Worm (Caenorhabditis elegans) whole organism, young adult: Measurements from ENCODE around the gene R10E9.3.

Experiments used
- B0019.2 ChIP-seq: fragments of 200-800 bp; sonication (Bioruptor generic); conservative IDR thresholded peaks from 2 replicates; pipeline ENCODE4 v1.3.6; 2022; ENCODE audit warnings: missing genetic modification reagents, missing genetic modification characterization, missing compliant biosample characterization
- F22D6.2 ChIP-seq: sonication (generic microtip); optimal IDR thresholded peaks from 2 replicates; lab custom pipeline; 2016; ENCODE audit warnings: mild to moderate bottlenecking, missing genetic modification characterization, missing compliant biosample characterization
- F37B4.10 ChIP-seq: fragments of 200-800 bp; sonication (Bioruptor generic); IDR thresholded peaks from 2 replicates; pipeline ENCODE4 v1.3.6; 2022; ENCODE audit warnings: missing genetic modification characterization, missing compliant biosample characterization
- F55B11.4 ChIP-seq: sonication (generic microtip); optimal IDR thresholded peaks from 2 replicates; lab custom pipeline; 2016; ENCODE audit warnings: missing compliant biosample characterization, missing genetic modification characterization, borderline replicate concordance; ENCODE audit not compliant: insufficient read depth
- T26A5.8 ChIP-seq: sonication (generic microtip); optimal IDR thresholded peaks from 2 replicates; lab custom pipeline; 2016; ENCODE audit warnings: missing genetic modification characterization, missing compliant biosample characterization
- Y95B8A.8 ChIP-seq: fragments of 200-800 bp; sonication (Bioruptor generic); IDR thresholded peaks from 2 replicates; pipeline ENCODE4 v1.3.6; 2022; ENCODE audit warnings: missing genetic modification reagents, missing genetic modification characterization, missing compliant biosample characterization
- ama-1 ChIP-seq, 3 experiments: fragments of 150-350 bp in 1 of 3; sonication (generic microtip) in 2 of 3; optimal IDR thresholded peaks; 2 replicates each; lab custom pipeline; 2014 to 2018; ENCODE audit warnings: missing biosample characterization in 2 of 3, missing genetic modification characterization in 2 of 3, missing genetic modification reagents in 2 of 3
- athp-1 ChIP-seq: sonication (generic microtip); optimal IDR thresholded peaks from 2 replicates; lab custom pipeline; 2017; ENCODE audit warnings: mild to moderate bottlenecking, missing genetic modification characterization, missing compliant biosample characterization
- attf-3 ChIP-seq: fragments of 200-800 bp; sonication (Bioruptor generic); conservative IDR thresholded peaks from 2 replicates; pipeline ENCODE4 v1.3.6; 2022; ENCODE audit warnings: missing genetic modification reagents, missing genetic modification characterization, missing compliant biosample characterization
- attf-5 ChIP-seq: fragments of 200-800 bp; sonication (Bioruptor generic); optimal IDR thresholded peaks from 2 replicates; lab custom pipeline; 2018; ENCODE audit warnings: mild to moderate bottlenecking, missing genetic modification characterization, missing compliant biosample characterization
- attf-6 ChIP-seq: fragments of 200-800 bp; sonication (Bioruptor generic); IDR thresholded peaks from 2 replicates; pipeline ENCODE4 v1.3.6; 2022; ENCODE audit warnings: missing genetic modification reagents, missing genetic modification characterization, missing compliant biosample characterization
- cebp-1 ChIP-seq, 2 experiments: fragments of 200-800 bp in 1 of 2; sonication (Bioruptor generic) in 1 of 2; sonication (generic microtip) in 1 of 2; IDR thresholded peaks in 1 of 2; optimal IDR thresholded peaks in 1 of 2; 2 replicates each; pipeline versions ENCODE4 v1.3.6 to Lab custom; 2017 to 2022; ENCODE audit warnings: missing compliant biosample characterization in 2 of 2, missing genetic modification characterization in 2 of 2, mild to moderate bottlenecking in 1 of 2, missing genetic modification reagents in 1 of 2, moderate library complexity in 1 of 2
- cebp-2 ChIP-seq: fragments of 200-800 bp; sonication (Bioruptor generic); IDR thresholded peaks from 2 replicates; pipeline ENCODE4 v1.3.6; 2022; ENCODE audit warnings: missing genetic modification characterization, missing compliant biosample characterization
- ceh-27 ChIP-seq: fragments of 200-800 bp; sonication (Bioruptor generic); optimal IDR thresholded peaks from 2 replicates; lab custom pipeline; 2018; ENCODE audit warnings: mild to moderate bottlenecking, missing genetic modification characterization, moderate library complexity, missing compliant biosample characterization
- ceh-79 ChIP-seq: sonication (generic microtip); optimal IDR thresholded peaks from 2 replicates; lab custom pipeline; 2017; ENCODE audit warnings: mild to moderate bottlenecking, missing genetic modification characterization, missing compliant biosample characterization
- chd-7 ChIP-seq: sonication (generic microtip); optimal IDR thresholded peaks from 2 replicates; lab custom pipeline; 2016; ENCODE audit warnings: mild to moderate bottlenecking, missing genetic modification characterization, moderate library complexity, missing compliant biosample characterization
- egl-44 ChIP-seq: fragments of 200-800 bp; sonication (Bioruptor generic); IDR thresholded peaks from 2 replicates; pipeline ENCODE4 v1.3.6; 2022; ENCODE audit warnings: missing genetic modification reagents, missing genetic modification characterization, missing compliant biosample characterization
- egrh-3 ChIP-seq: fragments of 200-800 bp; sonication (Bioruptor generic); IDR thresholded peaks from 2 replicates; pipeline ENCODE4 v1.3.6; 2022; ENCODE audit warnings: missing genetic modification reagents, missing genetic modification characterization, missing compliant biosample characterization
- gei-17 ChIP-seq: fragments of 200-800 bp; sonication (Bioruptor generic); optimal IDR thresholded peaks from 2 replicates; lab custom pipeline; 2018; ENCODE audit warnings: mild to moderate bottlenecking, missing genetic modification characterization, missing compliant biosample characterization
- hlh-12 ChIP-seq: sonication (generic microtip); optimal IDR thresholded peaks from 2 replicates; lab custom pipeline; 2016; ENCODE audit warnings: missing genetic modification characterization, missing compliant biosample characterization
- hmg-1.2 ChIP-seq: fragments of 200-800 bp; sonication (Bioruptor generic); IDR thresholded peaks from 2 replicates; pipeline ENCODE4 v1.3.6; 2022; ENCODE audit warnings: missing genetic modification reagents, missing genetic modification characterization, missing compliant biosample characterization
- lin-26 ChIP-seq: fragments of 200-800 bp; sonication (Bioruptor generic); IDR thresholded peaks from 2 replicates; pipeline ENCODE4 v1.3.6; 2022; ENCODE audit warnings: missing genetic modification reagents, missing genetic modification characterization, missing compliant biosample characterization
- lin-35 ChIP-seq, 3 experiments: fragments of 150-350 bp in 2 of 3; sonication (generic microtip) in 1 of 3; optimal IDR thresholded peaks; 2 replicates each; lab custom pipeline; 2014 to 2018; ENCODE audit warnings: missing biosample characterization in 3 of 3, missing genetic modification characterization in 3 of 3, missing genetic modification reagents in 3 of 3
- lsy-27 ChIP-seq: sonication (generic microtip); optimal IDR thresholded peaks from 2 replicates; lab custom pipeline; 2017; ENCODE audit warnings: missing genetic modification characterization, mild to moderate bottlenecking, missing compliant biosample characterization, antibody characterized with exemption, missing genotype, borderline replicate concordance; ENCODE audit not compliant: insufficient read depth
- madf-10 ChIP-seq: sonication (generic microtip); optimal IDR thresholded peaks from 2 replicates; lab custom pipeline; 2016; ENCODE audit warnings: mild to moderate bottlenecking, missing genetic modification characterization, missing compliant biosample characterization
- mcd-1 ChIP-seq: fragments of 200-800 bp; sonication (Bioruptor generic); IDR thresholded peaks from 2 replicates; pipeline ENCODE4 v1.3.6; 2022; ENCODE audit warnings: missing genetic modification reagents, missing genetic modification characterization, missing compliant biosample characterization
- nfyb-1 ChIP-seq: fragments of 200-800 bp; sonication (Bioruptor generic); IDR thresholded peaks from 2 replicates; pipeline ENCODE4 v1.3.6; 2022; ENCODE audit warnings: missing genetic modification reagents, missing genetic modification characterization, missing compliant biosample characterization
- repo-1 ChIP-seq: sonication (generic microtip); optimal IDR thresholded peaks from 2 replicates; lab custom pipeline; 2017; ENCODE audit warnings: mild to moderate bottlenecking, missing genetic modification characterization, missing compliant biosample characterization
- snpc-1.1 ChIP-seq: sonication (generic microtip); optimal IDR thresholded peaks from 2 replicates; lab custom pipeline; 2017; ENCODE audit warnings: missing genetic modification characterization, mild to moderate bottlenecking, missing compliant biosample characterization, antibody characterized with exemption, moderate library complexity, missing genotype, missing genetic modification reagents; ENCODE audit not compliant: insufficient read depth
- snpc-4 ChIP-seq, 5 experiments: fragments of 150-350 bp in 1 of 5; sonication (generic microtip) in 4 of 5; optimal IDR thresholded peaks; 2 replicates each; lab custom pipeline; 2014 to 2018; ENCODE audit warnings: missing genetic modification characterization in 5 of 5, missing biosample characterization in 3 of 5, antibody characterized with exemption in 2 of 5, mild to moderate bottlenecking in 2 of 5, missing compliant biosample characterization in 2 of 5, missing genotype in 2 of 5, moderate library complexity in 2 of 5, missing genetic modification reagents in 1 of 5
- somi-1 ChIP-seq: fragments of 200-800 bp; sonication (Bioruptor generic); optimal IDR thresholded peaks from 2 replicates; lab custom pipeline; 2018; ENCODE audit warnings: mild to moderate bottlenecking, missing genetic modification characterization, missing compliant biosample characterization
- ztf-28 ChIP-seq: fragments of 200-800 bp; sonication (Bioruptor generic); IDR thresholded peaks from 2 replicates; pipeline ENCODE4 v1.3.6; 2022; ENCODE audit warnings: missing genetic modification reagents, missing genetic modification characterization, missing compliant biosample characterization
- ztf-6 ChIP-seq: fragments of 200-800 bp; sonication (Bioruptor generic); IDR thresholded peaks from 2 replicates; pipeline ENCODE4 v1.3.6; 2022; ENCODE audit warnings: missing genetic modification reagents, missing genetic modification characterization, missing compliant biosample characterization

R10E9.3 gene

ce11 chrIII:3955674-3956073, 4.3 kb upstream of the R10E9.3 start:
- TF ChIP-seq B0019.2 = no peak
- no peak for TF ChIP-seq attf-3
- 0 out of 2 replicates have a peak, but pooled peaks have one; percentile 13 for TF ChIP-seq Y95B8A.8
- 0 out of 2 replicates have a peak, but pooled peaks have one; percentile 24 for TF ChIP-seq ztf-28
- peak; percentile 63; the same call in 1 of the 2 replicates for TF ChIP-seq hmg-1.2 (GFP tag; lab: Robert Waterston, UW)
- TF ChIP-seq cebp-1 (GFP tag; IDR thresholded peaks at IDR 0.05; lab: Robert Waterston, UW) = no peak
- TF ChIP-seq cebp-1 (tag; optimal IDR thresholded peaks at IDR 0.05; lab: Kevin White, UChicago) = no peak
- no peak for TF ChIP-seq lin-35 (GFP tag; optimal IDR thresholded peaks at IDR 0.05; lab: Kevin White, UChicago)
- TF ChIP-seq attf-5 (GFP tag; lab: Kevin White, UChicago) = no peak
- TF ChIP-seq ceh-79 = no peak
- TF ChIP-seq egrh-3 (GFP tag; lab: Robert Waterston, UW) = no peak
- TF ChIP-seq egl-44 (GFP tag; lab: Robert Waterston, UW) = no peak

- TF ChIP-seq mcd-1 (GFP tag; lab: Robert Waterston, UW) (no peak), madf-10 (tag; lab: Kevin White, UChicago) (no peak), hlh-12 (tag; lab: Kevin White, UChicago) (no peak)
- TF ChIP-seq, all 124 proteins: peak for 0
These were observed 3.7 kb upstream of the R10E9.3 start, which contains the start of gene F37A8.5 for ce11 chrIII:3956293-3956692. Gene F37A8.5 (plus strand): TSS chrIII:3956624.

- TF ChIP-seq snpc-4 (GFP tag; optimal IDR thresholded peaks at IDR 0.05; lab: Kevin White, UChicago) (peak; percentile 51), snpc-4 (tag; optimal IDR thresholded peaks at IDR 0.05; lab: Kevin White, UChicago) (peak; percentile 35 to 78 (median 53)), ceh-27 (GFP tag; lab: Kevin White, UChicago) (no peak), ama-1 (optimal IDR thresholded peaks at IDR 0.05; lab: Kevin White, UChicago) (peak; percentile 32), ama-1 (GFP tag; optimal IDR thresholded peaks at IDR 0.05; lab: Kevin White, UChicago) (no peak), Y95B8A.8 (no peak), somi-1 (GFP tag; lab: Kevin White, UChicago) (no peak), T26A5.8 (tag; lab: Kevin White, UChicago) (no peak), snpc-1.1 (tag; lab: Kevin White, UChicago) (peak; percentile 20), athp-1 (tag; lab: Kevin White, UChicago) (no peak), chd-7 (tag; lab: Kevin White, UChicago) (peak; percentile 44), cebp-2 (GFP tag; lab: Robert Waterston, UW) (no peak), repo-1 (tag; lab: Kevin White, UChicago) (no peak), F55B11.4 (no peak), ztf-6 (no peak), attf-6 (GFP tag; lab: Robert Waterston, UW) (0 out of 2 replicates have a peak, but pooled peaks have one; percentile 21), nfyb-1 (GFP tag; lab: Robert Waterston, UW) (0 out of 2 replicates have a peak, but pooled peaks have one; percentile 27), F37B4.10 (GFP tag; lab: Robert Waterston, UW) (no peak), F22D6.2 (tag; lab: Kevin White, UChicago) (no peak), gei-17 (GFP tag; lab: Kevin White, UChicago) (no peak), lsy-27 (no peak), B0019.2 (no peak), lin-26 (no peak)
These were observed 2.8 kb upstream of the R10E9.3 start for ce11 chrIII:3957119-3957739.
